Worm (Caenorhabditis elegans) whole organism, L4/young adult: ENCODE results near the gene elo-8.

Source experiments
- W03F9.2 ChIP-seq: fragments of 150-350 bp; optimal IDR thresholded peaks from 2 replicates; lab custom pipeline; 2014; ENCODE audit warnings: missing biosample characterization, missing genetic modification characterization
- dao-5 ChIP-seq: sonication (generic microtip); optimal IDR thresholded peaks from 2 replicates; lab custom pipeline; 2016; ENCODE audit warnings: missing genotype, missing genetic modification characterization, moderate library complexity, missing compliant biosample characterization
- him-1 ChIP-seq: sonication (generic microtip); optimal IDR thresholded peaks from 2 replicates; lab custom pipeline; 2016; ENCODE audit warnings: missing genotype, missing genetic modification reagents, missing genetic modification characterization, missing compliant biosample characterization

- no peak for TF ChIP-seq W03F9.2 (tag; lab: Kevin White, UChicago)
- TF ChIP-seq dao-5 (tag; lab: Kevin White, UChicago), result no peak
- no peak for TF ChIP-seq him-1 (tag; lab: Kevin White, UChicago)
These were observed 10.2 kb downstream of the elo-8 start for ce11 chrIII:11221583-11222191.
